Worm (Caenorhabditis elegans) whole organism, late embryonic: ENCODE results near the gene kcc-3.

Experiments used
- C08G9.2 ChIP-seq: sonication (generic microtip); optimal IDR thresholded peaks from 2 replicates; lab custom pipeline; 2016; ENCODE audit warnings: mild to moderate bottlenecking, missing genetic modification characterization, moderate library complexity, missing compliant biosample characterization
- C38D4.7 ChIP-seq: fragments of 200-800 bp; sonication (Bioruptor generic); optimal IDR thresholded peaks from 2 replicates; lab custom pipeline; 2018; ENCODE audit warnings: mild to moderate bottlenecking, missing genetic modification characterization, moderate library complexity, missing compliant biosample characterization
- Y22D7AL.16 ChIP-seq: sonication (generic microtip); optimal IDR thresholded peaks from 2 replicates; lab custom pipeline; 2016; ENCODE audit warnings: missing genetic modification characterization, missing compliant biosample characterization
- ama-1 ChIP-seq: fragments of 150-350 bp; optimal IDR thresholded peaks from 2 replicates; lab custom pipeline; 2014
- ceh-14 ChIP-seq: sonication (generic microtip); optimal IDR thresholded peaks from 2 replicates; lab custom pipeline; 2016; ENCODE audit warnings: missing genotype, missing genetic modification characterization, missing compliant biosample characterization
- ceh-18 ChIP-seq: sonication (generic microtip); optimal IDR thresholded peaks from 2 replicates; lab custom pipeline; 2016; ENCODE audit warnings: missing genetic modification characterization, missing compliant biosample characterization
- ceh-2 ChIP-seq: sonication (generic microtip); optimal IDR thresholded peaks from 2 replicates; lab custom pipeline; 2016; ENCODE audit warnings: missing genotype, missing genetic modification characterization, missing compliant biosample characterization
- ceh-22 ChIP-seq: sonication (generic microtip); optimal IDR thresholded peaks from 2 replicates; lab custom pipeline; 2017; ENCODE audit warnings: missing biosample characterization, missing genetic modification characterization
- ceh-30 ChIP-seq: fragments of 150-350 bp; optimal IDR thresholded peaks from 2 replicates; lab custom pipeline; 2014; ENCODE audit warnings: missing biosample characterization, missing genetic modification characterization
- ceh-31 ChIP-seq: sonication (generic microtip); optimal IDR thresholded peaks from 2 replicates; lab custom pipeline; 2016; ENCODE audit warnings: missing genetic modification characterization, missing compliant biosample characterization
- ceh-45 ChIP-seq: fragments of 200-800 bp; sonication (Bioruptor generic); IDR thresholded peaks from 2 replicates; pipeline ENCODE4 v1.3.6; 2022; ENCODE audit warnings: missing genetic modification reagents, missing genetic modification characterization, missing compliant biosample characterization
- ceh-6 ChIP-seq: fragments of 200-800 bp; sonication (Bioruptor generic); optimal IDR thresholded peaks from 2 replicates; lab custom pipeline; 2018; ENCODE audit warnings: mild to moderate bottlenecking, missing genetic modification characterization, missing compliant biosample characterization
- ceh-9 ChIP-seq: sonication (generic microtip); optimal IDR thresholded peaks from 2 replicates; lab custom pipeline; 2016; ENCODE audit warnings: mild to moderate bottlenecking, missing genetic modification characterization, inconsistent platforms, missing compliant biosample characterization
- che-1 ChIP-seq: sonication (generic microtip); optimal IDR thresholded peaks from 2 replicates; lab custom pipeline; 2016; ENCODE audit warnings: mild to moderate bottlenecking, missing genetic modification characterization, missing compliant biosample characterization
- dmd-4 ChIP-seq: sonication (generic microtip); optimal IDR thresholded peaks from 2 replicates; lab custom pipeline; 2016; ENCODE audit warnings: borderline replicate concordance, missing genetic modification characterization, missing compliant biosample characterization
- dve-1 ChIP-seq: sonication (generic microtip); optimal IDR thresholded peaks from 2 replicates; lab custom pipeline; 2017; ENCODE audit warnings: antibody characterized with exemption, mild to moderate bottlenecking, missing genetic modification characterization, missing compliant biosample characterization
- elt-2 ChIP-seq: sonication (generic microtip); optimal IDR thresholded peaks from 2 replicates; lab custom pipeline; 2016; ENCODE audit warnings: missing genetic modification reagents, missing genetic modification characterization, missing compliant biosample characterization
- ets-4 ChIP-seq: sonication (generic microtip); optimal IDR thresholded peaks from 2 replicates; lab custom pipeline; 2016; ENCODE audit warnings: missing genetic modification characterization, missing compliant biosample characterization
- fkh-10 ChIP-seq: fragments of 150-350 bp; optimal IDR thresholded peaks from 2 replicates; lab custom pipeline; 2014; ENCODE audit warnings: missing biosample characterization, missing genetic modification reagents, missing genetic modification characterization
- gmeb-2 ChIP-seq: sonication (generic microtip); optimal IDR thresholded peaks from 2 replicates; lab custom pipeline; 2016; ENCODE audit warnings: missing genetic modification characterization, inconsistent platforms, missing compliant biosample characterization
- hlh-13 ChIP-seq: fragments of 200-800 bp; sonication (Bioruptor generic); optimal IDR thresholded peaks from 2 replicates; lab custom pipeline; 2018; ENCODE audit warnings: mild to moderate bottlenecking, missing genetic modification characterization, missing compliant biosample characterization
- hlh-30 ChIP-seq: sonication (generic microtip); optimal IDR thresholded peaks from 2 replicates; lab custom pipeline; 2017; ENCODE audit warnings: antibody characterized with exemption, missing genetic modification characterization, missing compliant biosample characterization; ENCODE audit not compliant: insufficient read depth
- hlh-8 ChIP-seq: sonication (generic microtip); optimal IDR thresholded peaks from 2 replicates; lab custom pipeline; 2016; ENCODE audit warnings: missing genotype, missing genetic modification characterization, missing compliant biosample characterization
- lim-6 ChIP-seq: sonication (generic microtip); optimal IDR thresholded peaks from 2 replicates; lab custom pipeline; 2016; ENCODE audit warnings: missing genetic modification characterization, missing compliant biosample characterization
- lin-11 ChIP-seq: fragments of 200-800 bp; sonication (Bioruptor generic); optimal IDR thresholded peaks from 2 replicates; lab custom pipeline; 2018; ENCODE audit warnings: mild to moderate bottlenecking, missing genetic modification characterization, missing compliant biosample characterization
- nfya-1 ChIP-seq: sonication (generic microtip); optimal IDR thresholded peaks from 2 replicates; lab custom pipeline; 2017; ENCODE audit warnings: missing genetic modification characterization, mild to moderate bottlenecking, missing compliant biosample characterization, antibody characterized with exemption, moderate library complexity
- nhr-232 ChIP-seq: sonication (generic microtip); optimal IDR thresholded peaks from 2 replicates; lab custom pipeline; 2016; ENCODE audit warnings: missing genetic modification characterization, missing compliant biosample characterization
- odd-2 ChIP-seq: sonication (generic microtip); optimal IDR thresholded peaks from 2 replicates; lab custom pipeline; 2017; ENCODE audit warnings: antibody characterized with exemption, mild to moderate bottlenecking, missing genetic modification characterization, missing compliant biosample characterization
- pag-3 ChIP-seq: sonication (generic microtip); optimal IDR thresholded peaks from 2 replicates; lab custom pipeline; 2016; ENCODE audit warnings: missing compliant biosample characterization, missing genetic modification characterization, borderline replicate concordance
- pat-9 ChIP-seq: fragments of 200-800 bp; sonication (Bioruptor generic); optimal IDR thresholded peaks from 2 replicates; lab custom pipeline; 2018; ENCODE audit warnings: mild to moderate bottlenecking, missing genetic modification characterization, moderate library complexity, missing compliant biosample characterization
- pax-1 ChIP-seq: fragments of 150-350 bp; optimal IDR thresholded peaks from 2 replicates; lab custom pipeline; 2014; ENCODE audit warnings: missing biosample characterization, missing genetic modification characterization
- pha-2 ChIP-seq: sonication (generic microtip); optimal IDR thresholded peaks from 2 replicates; lab custom pipeline; 2017; ENCODE audit warnings: mild to moderate bottlenecking, missing genetic modification characterization, missing compliant biosample characterization
- pha-4 ChIP-seq: fragments of 150-350 bp; optimal IDR thresholded peaks from 2 replicates; lab custom pipeline; 2018; ENCODE audit warnings: missing biosample characterization, missing genetic modification reagents, missing genetic modification characterization
- pqm-1 ChIP-seq: sonication (generic microtip); optimal IDR thresholded peaks from 2 replicates; lab custom pipeline; 2016; ENCODE audit warnings: missing genetic modification characterization, missing compliant biosample characterization
- pros-1 ChIP-seq: fragments of 150-350 bp; optimal IDR thresholded peaks from 2 replicates; lab custom pipeline; 2014; ENCODE audit warnings: missing biosample characterization, missing genetic modification reagents, missing genetic modification characterization
- ref-2 ChIP-seq: sonication (generic microtip); optimal IDR thresholded peaks from 2 replicates; lab custom pipeline; 2016; ENCODE audit warnings: missing genetic modification characterization, missing compliant biosample characterization
- rnt-1 ChIP-seq: sonication (generic microtip); optimal IDR thresholded peaks from 2 replicates; lab custom pipeline; 2016; ENCODE audit warnings: missing genetic modification characterization, missing compliant biosample characterization
- sdc-2 ChIP-seq: sonication (generic microtip); optimal IDR thresholded peaks from 2 replicates; lab custom pipeline; 2016; ENCODE audit warnings: missing genotype, missing genetic modification characterization, missing compliant biosample characterization
- sox-4 ChIP-seq: sonication (generic microtip); optimal IDR thresholded peaks from 2 replicates; lab custom pipeline; 2017; ENCODE audit warnings: mild to moderate bottlenecking, missing genetic modification characterization, inconsistent platforms, missing compliant biosample characterization
- tbx-2 ChIP-seq: sonication (generic microtip); optimal IDR thresholded peaks from 2 replicates; lab custom pipeline; 2016; ENCODE audit warnings: missing genetic modification characterization, missing compliant biosample characterization
- tbx-7 ChIP-seq: sonication (generic microtip); optimal IDR thresholded peaks from 2 replicates; lab custom pipeline; 2016; ENCODE audit warnings: missing genotype, missing genetic modification characterization, missing compliant biosample characterization
- unc-3 ChIP-seq, 2 experiments: fragments of 200-800 bp in 1 of 2; sonication (Bioruptor generic) in 1 of 2; sonication (generic microtip) in 1 of 2; conservative IDR thresholded peaks in 1 of 2; optimal IDR thresholded peaks in 1 of 2; 2 replicates each; pipeline versions ENCODE4 v1.3.6 to Lab custom; 2016 to 2022; ENCODE audit warnings: missing compliant biosample characterization in 2 of 2, missing genetic modification characterization in 2 of 2, missing genetic modification reagents in 1 of 2
- unc-42 ChIP-seq: sonication (generic microtip); optimal IDR thresholded peaks from 2 replicates; lab custom pipeline; 2016; ENCODE audit warnings: missing genotype, missing genetic modification characterization, missing compliant biosample characterization
- unc-55 ChIP-seq: sonication (generic microtip); optimal IDR thresholded peaks from 2 replicates; lab custom pipeline; 2017; ENCODE audit warnings: missing biosample characterization, missing genetic modification reagents, missing genetic modification characterization
- unc-86 ChIP-seq: sonication (generic microtip); optimal IDR thresholded peaks from 2 replicates; lab custom pipeline; 2016; ENCODE audit warnings: missing genetic modification characterization, missing compliant biosample characterization
- zip-5 ChIP-seq: sonication (generic microtip); optimal IDR thresholded peaks from 2 replicates; lab custom pipeline; 2016; ENCODE audit warnings: missing genetic modification characterization, missing compliant biosample characterization

kcc-3 gene

DNA sequence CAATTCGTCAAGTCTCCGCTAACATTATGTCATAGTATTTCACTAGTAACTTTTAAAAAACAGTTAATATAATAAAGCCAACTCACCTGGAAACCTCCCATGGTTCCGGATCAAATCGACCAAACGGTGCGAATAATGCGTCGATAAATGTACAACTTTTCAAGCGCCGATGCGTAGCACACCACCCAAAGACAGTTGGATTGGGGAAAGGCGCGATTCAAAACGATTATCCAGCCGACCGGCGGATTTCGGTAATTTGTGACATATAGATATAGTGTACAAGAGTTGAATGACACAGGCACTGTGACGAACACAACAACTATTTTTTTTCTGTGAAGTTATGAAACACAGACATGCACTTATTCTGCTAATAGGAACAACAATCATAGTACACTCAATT lies at the start of gene kcc-3:
TSS of gene kcc-3 (minus strand) at position 101 of the 400 bp plus-strand sequence.
- TF ChIP-seq dve-1: no peak
- no peak for TF ChIP-seq ceh-9 (tag; lab: Kevin White, UChicago)
- TF ChIP-seq ceh-45 (GFP tag; lab: Robert Waterston, UW): no peak
- TF ChIP-seq tbx-2 (tag; lab: Kevin White, UChicago): no peak
- no peak for TF ChIP-seq odd-2
- TF ChIP-seq C38D4.7 (GFP tag; lab: Kevin White, UChicago): no peak
- no peak for TF ChIP-seq gmeb-2 (tag; lab: Kevin White, UChicago)
- no peak for TF ChIP-seq ama-1 (lab: Kevin White, UChicago)
- TF ChIP-seq nhr-232 (tag; lab: Kevin White, UChicago): no peak
- TF ChIP-seq nfya-1 (tag; lab: Kevin White, UChicago): no peak
- no peak for TF ChIP-seq hlh-30 (tag; lab: Kevin White, UChicago)
- no peak for TF ChIP-seq hlh-13 (GFP tag; lab: Kevin White, UChicago)
- no peak for TF ChIP-seq pqm-1

DNA sequence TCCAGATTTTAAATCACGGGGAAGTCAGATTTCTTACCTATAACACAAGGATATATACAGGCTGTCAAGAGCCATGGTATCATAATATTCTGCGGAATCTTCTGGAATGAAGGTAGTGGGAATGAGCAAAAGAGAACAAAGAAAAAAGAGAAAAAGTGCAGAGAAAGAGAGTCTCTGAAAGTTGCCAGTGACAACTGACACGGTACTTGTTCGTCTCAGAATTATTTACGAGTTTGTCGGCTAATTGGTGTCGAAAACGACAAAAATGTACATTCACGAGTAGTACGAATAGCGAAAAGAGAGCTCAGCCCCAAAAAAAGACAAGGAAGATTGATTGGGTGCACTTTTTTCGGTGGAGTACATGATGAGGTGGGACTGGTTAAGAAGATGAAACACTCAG lies 48.9 kb upstream of the kcc-3 start, which contains the start of gene cah-2:
TSS of gene cah-2 (minus strand) at position 101 of the 400 bp plus-strand sequence.
- TF ChIP-seq fkh-10 (no peak), lim-6 (no peak), ceh-14 (tag; lab: Kevin White, UChicago) (no peak), ceh-2 (tag; lab: Kevin White, UChicago) (no peak), pros-1 (tag; lab: Kevin White, UChicago) (no peak)

DNA sequence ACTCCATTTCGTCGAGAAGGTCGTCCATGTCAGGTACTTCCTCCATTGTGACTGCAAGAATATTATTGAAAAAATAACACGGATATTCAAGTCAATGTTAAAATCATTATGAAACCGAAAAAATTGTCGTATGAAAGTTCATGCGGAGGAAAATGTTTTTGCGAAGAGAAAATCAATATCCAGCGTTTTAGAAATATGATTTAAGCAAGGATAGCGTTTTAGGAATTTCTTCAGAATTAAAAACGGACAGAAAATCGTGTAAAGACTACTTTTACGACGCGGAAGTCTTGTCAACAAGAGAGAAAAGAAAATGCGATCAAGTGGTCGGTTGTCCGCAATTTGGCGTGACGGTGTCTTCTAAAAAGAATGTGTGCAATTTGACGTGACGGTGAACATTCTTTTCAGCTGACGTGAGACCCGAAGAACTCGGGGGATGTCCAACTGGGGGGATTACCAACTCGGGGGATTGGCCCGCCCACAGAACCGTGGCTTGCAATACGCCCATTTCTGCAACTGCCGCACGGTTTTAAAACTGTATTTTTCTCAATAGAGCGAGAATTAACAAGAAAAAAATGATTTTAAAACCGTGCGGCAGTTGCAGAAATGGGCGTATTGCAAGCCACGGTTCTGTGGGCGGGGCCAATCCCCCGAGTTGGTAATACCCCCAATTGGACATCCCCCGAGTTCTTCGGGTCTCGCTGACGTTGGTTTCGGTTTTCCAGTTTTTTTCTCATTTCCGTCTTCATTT lies 44.6 kb upstream of the kcc-3 start, which contains the start of the genes aka-1 and ubc-6:
TSS of gene aka-1 (minus strand) at position 51 of the 748 bp plus-strand sequence.
TSS of gene ubc-6 (plus strand) at position 701 of the 748 bp plus-strand sequence.
- TF ChIP-seq pqm-1 (peak; percentile 42), ceh-6 (GFP tag; lab: Kevin White, UChicago) (peak; percentile 23), zip-5 (peak; percentile 31), elt-2 (tag; lab: Kevin White, UChicago) (no peak), unc-55 (GFP tag; lab: Kevin White, UChicago) (peak; percentile 1), ama-1 (lab: Kevin White, UChicago) (no peak), sox-4 (tag; lab: Kevin White, UChicago) (no peak), pha-4 (tag; lab: Kevin White, UChicago) (no peak), pax-1 (no peak), tbx-2 (tag; lab: Kevin White, UChicago) (peak; percentile 90), ceh-30 (tag; lab: Kevin White, UChicago) (no peak), tbx-7 (tag; lab: Kevin White, UChicago) (peak; percentile 55), ceh-22 (no peak), ceh-14 (tag; lab: Kevin White, UChicago) (peak; percentile 72), pha-2 (tag; lab: Kevin White, UChicago) (no peak), unc-42 (peak; percentile 78), unc-86 (no peak), ceh-31 (tag; lab: Kevin White, UChicago) (peak; percentile 93), pag-3 (tag; lab: Kevin White, UChicago) (no peak), ceh-18 (tag; lab: Kevin White, UChicago) (peak; percentile 75), ceh-9 (tag; lab: Kevin White, UChicago) (no peak), ets-4 (tag; lab: Kevin White, UChicago) (peak; percentile 49), C08G9.2 (tag; lab: Kevin White, UChicago) (peak; percentile 68), pros-1 (tag; lab: Kevin White, UChicago) (no peak), hlh-13 (GFP tag; lab: Kevin White, UChicago) (no peak), nfya-1 (tag; lab: Kevin White, UChicago) (peak; percentile 64), Y22D7AL.16 (tag; lab: Kevin White, UChicago) (no peak), lin-11 (tag; lab: Kevin White, UChicago) (no peak), sdc-2 (tag; lab: Kevin White, UChicago) (no peak), gmeb-2 (tag; lab: Kevin White, UChicago) (peak; percentile 13), dmd-4 (peak; percentile 63), ref-2 (tag; lab: Kevin White, UChicago) (peak; percentile 84), rnt-1 (tag; lab: Kevin White, UChicago) (peak; percentile 86), unc-3 (GFP tag; conservative IDR thresholded peaks at IDR 0.05; lab: Robert Waterston, UW) (0 out of 2 replicates have a peak, but pooled peaks have one; percentile 17), unc-3 (tag; optimal IDR thresholded peaks at IDR 0.05; lab: Kevin White, UChicago) (no peak), hlh-8 (peak; percentile 53), pat-9 (no peak), che-1 (tag; lab: Kevin White, UChicago) (no peak)
